Fruit fly (Drosophila melanogaster): ENCODE results near the gene CG17681.

The CG17681 gene

DNA sequence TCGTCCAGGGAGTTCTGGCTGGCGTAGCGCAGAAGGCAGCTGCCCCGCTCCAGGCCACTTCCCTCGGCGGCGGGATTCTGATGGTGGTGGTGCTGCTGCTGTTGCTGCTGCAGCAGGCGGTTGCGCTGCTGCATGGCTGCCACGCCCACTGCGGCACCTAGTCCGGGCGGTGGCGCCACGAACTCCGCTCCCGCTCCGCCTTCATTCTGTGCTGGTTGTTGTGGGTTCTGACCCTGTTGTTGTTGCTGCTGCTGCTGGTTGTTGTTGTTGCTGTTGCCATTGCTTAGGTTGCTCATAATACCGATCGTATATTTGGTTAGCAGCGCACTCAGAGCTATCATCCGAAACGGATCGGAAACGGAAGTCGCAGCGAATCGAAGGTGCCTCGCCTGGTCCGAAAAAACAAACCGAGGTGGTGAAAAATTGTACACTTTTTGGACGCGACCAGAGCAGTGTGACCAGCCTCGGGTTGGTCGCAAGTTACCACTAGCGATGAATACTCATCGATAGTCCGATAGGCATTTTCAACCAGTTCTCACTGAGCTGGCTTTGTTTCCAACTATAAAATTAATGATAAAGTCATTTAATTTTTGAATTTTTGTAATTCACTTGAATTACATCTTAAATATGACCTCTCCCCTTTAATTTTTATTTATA, 15.2 kb upstream of the CG17681 start, which contains the start of gene kel (continued):
- peak; percentile 59; the same call in 1 of the 2 replicates for TF ChIP-seq sna (GFP tag; IDR thresholded peaks at IDR 0.05; ENCODE audit: partially characterized antibody)
- TF ChIP-seq CG11723 (GFP tag; optimal IDR thresholded peaks at IDR 0.05), result no peak
- TF ChIP-seq CG6683 (GFP tag; optimal IDR thresholded peaks at IDR 0.05), result peak; percentile 32
- peak; percentile 68; the same call in 1 of the 3 replicates for TF ChIP-seq otp (GFP tag; IDR thresholded peaks at IDR 0.05)
- peak; percentile 13 for TF ChIP-seq CG6813 (GFP tag; optimal IDR thresholded peaks at IDR 0.05)
- peak; percentile 69 for TF ChIP-seq CG12071 (GFP tag; optimal IDR thresholded peaks at IDR 0.05)
- no peak for TF ChIP-seq gcm2 (GFP tag; optimal IDR thresholded peaks at IDR 0.05)
- TF ChIP-seq eyg (GFP tag; optimal IDR thresholded peaks at IDR 0.05), result peak; percentile 20
- peak; percentile 65; the same call in 1 of the 4 replicates for TF ChIP-seq chinmo (GFP tag; IDR thresholded peaks at IDR 0.05; ENCODE audit: partially characterized antibody)
- TF ChIP-seq Max (GFP tag; optimal IDR thresholded peaks at IDR 0.05), result peak; percentile 26
- TF ChIP-seq Dp (GFP tag; optimal IDR thresholded peaks at IDR 0.05), result peak; percentile 36
- TF ChIP-seq CG15269 (tag; optimal IDR thresholded peaks at IDR 0.05), result peak; percentile 53
- TF ChIP-seq CG18599 (GFP tag; optimal IDR thresholded peaks at IDR 0.05), result peak; percentile 33
- no peak for TF ChIP-seq CG2889 (GFP tag; IDR thresholded peaks at IDR 0.05)
- no peak for TF ChIP-seq D19A (tag; optimal IDR thresholded peaks at IDR 0.05)
- TF ChIP-seq HLH4C (GFP tag; IDR thresholded peaks at IDR 0.05; ENCODE audit: partially characterized antibody), result peak; percentile 78
- TF ChIP-seq zfh1 (GFP tag; IDR thresholded peaks at IDR 0.05), result peak; percentile 63
- no peak for TF ChIP-seq CG10274 (GFP tag; optimal IDR thresholded peaks at IDR 0.05)
- peak; percentile 34 for TF ChIP-seq CG17359 (tag; optimal IDR thresholded peaks at IDR 0.05)
- TF ChIP-seq ftz-f1 (GFP tag; optimal IDR thresholded peaks at IDR 0.05), result peak; percentile 11
- no peak for TF ChIP-seq salm (tag; optimal IDR thresholded peaks at IDR 0.05)
- TF ChIP-seq dan (GFP tag; IDR thresholded peaks at IDR 0.05), result no peak
- TF ChIP-seq C15 (GFP tag; IDR thresholded peaks at IDR 0.05), result no peak
- TF ChIP-seq CG30403 (GFP tag; optimal IDR thresholded peaks at IDR 0.05), result peak; percentile 49
- peak; percentile 56; the same call in 1 of the 2 replicates for TF ChIP-seq CG17612 (GFP tag; IDR thresholded peaks at IDR 0.05)
- TF ChIP-seq jing (GFP tag; optimal IDR thresholded peaks at IDR 0.05), result no peak
- peak; percentile 62 for TF ChIP-seq fd64A (GFP tag; optimal IDR thresholded peaks at IDR 0.05)
- TF ChIP-seq nmo (GFP tag; optimal IDR thresholded peaks at IDR 0.05), result peak; percentile 59
- no peak for TF ChIP-seq h (optimal IDR thresholded peaks at IDR 0.05)
- peak; percentile 93 for TF ChIP-seq Med (GFP tag)
- TF ChIP-seq Lhr (GFP tag; optimal IDR thresholded peaks at IDR 0.05), result peak; percentile 70
- TF ChIP-seq mam (GFP tag; optimal IDR thresholded peaks at IDR 0.05), result peak; percentile 34
- no peak for TF ChIP-seq cas (GFP tag; IDR thresholded peaks at IDR 0.05)
- 0 out of 2 replicates have a peak, but pooled peaks have one; percentile 11 for TF ChIP-seq Awh (GFP tag; IDR thresholded peaks at IDR 0.05)
- TF ChIP-seq CG17802 (tag; optimal IDR thresholded peaks at IDR 0.05), result peak; percentile 74
- peak; percentile 19 for TF ChIP-seq ind (GFP tag; optimal IDR thresholded peaks at IDR 0.05)
- TF ChIP-seq aop (GFP tag; IDR thresholded peaks at IDR 0.05), result no peak; the same call in 1 of the 2 replicates
- no peak for TF ChIP-seq Atf3 (GFP tag; optimal IDR thresholded peaks at IDR 0.05)
- 0 out of 2 replicates have a peak, but pooled peaks have one; percentile 37 for TF ChIP-seq stc (GFP tag; IDR thresholded peaks at IDR 0.05)
- TF ChIP-seq CG17328 (GFP tag; IDR thresholded peaks at IDR 0.05), result peak; percentile 54
- peak; percentile 12 for TF ChIP-seq shn (GFP tag; optimal IDR thresholded peaks at IDR 0.05)
- TF ChIP-seq caup (GFP tag; optimal IDR thresholded peaks at IDR 0.05; ENCODE audit: severe bottlenecking), result peak; percentile 72
- peak; percentile 22 for TF ChIP-seq CG17186 (GFP tag; optimal IDR thresholded peaks at IDR 0.05)
- no peak for TF ChIP-seq CG4854 (GFP tag; optimal IDR thresholded peaks at IDR 0.05)
- peak; percentile 64; the same call in 1 of the 3 replicates for TF ChIP-seq CG34422 (GFP tag; IDR thresholded peaks at IDR 0.05)
- peak; percentile 35; the same call in 1 of the 2 replicates for TF ChIP-seq hbn (GFP tag; IDR thresholded peaks at IDR 0.05; ENCODE audit: partially characterized antibody)
- no peak; the same call in 2 of the 3 replicates for TF ChIP-seq B-H1 (GFP tag; IDR thresholded peaks at IDR 0.05)
- peak; percentile 22 for TF ChIP-seq CG15601 (tag; optimal IDR thresholded peaks at IDR 0.05)
- peak; percentile 35 for TF ChIP-seq slou (GFP tag; optimal IDR thresholded peaks at IDR 0.05)

Data from whole organism, embryonic.